Worm (Caenorhabditis elegans): ENCODE results near the gene F07B10.7.

The F07B10.7 gene

ce11 chrV:11244539-11244938, 16.0 kb downstream of the F07B10.7 start, which contains the start of gene mxl-1:
TSS of gene mxl-1 (plus strand) at chrV:11244839.
- TF ChIP-seq ztf-16 (tag; optimal IDR thresholded peaks at IDR 0.05) (no peak), unc-55 (GFP tag; optimal IDR thresholded peaks at IDR 0.05) (no peak), ceh-45 (GFP tag; IDR thresholded peaks at IDR 0.05) (no peak), tbx-7 (tag; optimal IDR thresholded peaks at IDR 0.05) (no peak), pqm-1 (tag; optimal IDR thresholded peaks at IDR 0.05) (no peak), pha-4 (tag; optimal IDR thresholded peaks at IDR 0.05) (no peak), elt-4 (tag; optimal IDR thresholded peaks at IDR 0.05) (no peak)

ce11 chrV:11241580-11241979, 18.9 kb downstream of the F07B10.7 start, which contains the start of gene pgap-1:
TSS of gene pgap-1 (plus strand) at chrV:11241880.
- TF ChIP-seq F13H6.1 (tag; optimal IDR thresholded peaks at IDR 0.05) (no peak), C08G9.2 (tag; optimal IDR thresholded peaks at IDR 0.05) (no peak), tbx-7 (tag; optimal IDR thresholded peaks at IDR 0.05) (no peak), T23F11.4 (GFP tag; optimal IDR thresholded peaks at IDR 0.05) (no peak), dve-1 (tag; optimal IDR thresholded peaks at IDR 0.05) (no peak), nhr-232 (tag; optimal IDR thresholded peaks at IDR 0.05) (no peak), ztf-16 (tag; optimal IDR thresholded peaks at IDR 0.05) (no peak), pax-1 (tag; optimal IDR thresholded peaks at IDR 0.05) (no peak), ceh-24 (tag; optimal IDR thresholded peaks at IDR 0.05) (no peak), ceh-48 (tag; optimal IDR thresholded peaks at IDR 0.05) (no peak), hlh-8 (tag; optimal IDR thresholded peaks at IDR 0.05) (no peak), npax-4 (tag; optimal IDR thresholded peaks at IDR 0.05) (no peak), madf-2 (tag; optimal IDR thresholded peaks at IDR 0.05) (no peak), pat-9 (tag; optimal IDR thresholded peaks at IDR 0.05) (no peak), elt-4 (tag; optimal IDR thresholded peaks at IDR 0.05) (no peak), elt-2 (tag; optimal IDR thresholded peaks at IDR 0.05) (no peak), ceh-31 (tag; optimal IDR thresholded peaks at IDR 0.05) (no peak)

- TF ChIP-seq Y22D7AL.16 (tag; optimal IDR thresholded peaks at IDR 0.05) (peak; percentile 45), madf-2 (tag; optimal IDR thresholded peaks at IDR 0.05) (peak; percentile 38), pqm-1 (tag; optimal IDR thresholded peaks at IDR 0.05) (no peak), dmd-4 (tag; optimal IDR thresholded peaks at IDR 0.05; ENCODE audit: borderline replicate concordance) (no peak), tbx-2 (tag; optimal IDR thresholded peaks at IDR 0.05) (peak; percentile 77), F13H6.1 (tag; optimal IDR thresholded peaks at IDR 0.05) (peak; percentile 76), C38D4.7 (GFP tag; optimal IDR thresholded peaks at IDR 0.05) (peak; percentile 64), lim-6 (tag; optimal IDR thresholded peaks at IDR 0.05) (peak; percentile 42), nfya-1 (tag; optimal IDR thresholded peaks at IDR 0.05) (peak; percentile 75), nhr-11 (tag; optimal IDR thresholded peaks at IDR 0.05) (no peak), syd-9 (tag; optimal IDR thresholded peaks at IDR 0.05) (peak; percentile 74), eyg-1 (tag; optimal IDR thresholded peaks at IDR 0.05) (peak; percentile 4), pha-2 (tag; optimal IDR thresholded peaks at IDR 0.05) (no peak), ama-1 (optimal IDR thresholded peaks at IDR 0.05) (no peak), ceh-30 (tag; optimal IDR thresholded peaks at IDR 0.05) (no peak), hlh-30 (tag; optimal IDR thresholded peaks at IDR 0.05; ENCODE audit: insufficient read depth) (peak; percentile 70), gmeb-2 (tag; optimal IDR thresholded peaks at IDR 0.05) (peak; percentile 63), unc-55 (GFP tag; optimal IDR thresholded peaks at IDR 0.05) (no peak), sox-4 (tag; optimal IDR thresholded peaks at IDR 0.05) (peak; percentile 65), nhr-232 (tag; optimal IDR thresholded peaks at IDR 0.05) (peak; percentile 66), unc-86 (tag; optimal IDR thresholded peaks at IDR 0.05) (peak; percentile 73), ceh-6 (GFP tag; optimal IDR thresholded peaks at IDR 0.05) (peak; percentile 65), T23F11.4 (GFP tag; optimal IDR thresholded peaks at IDR 0.05) (peak; percentile 22), pat-9 (tag; optimal IDR thresholded peaks at IDR 0.05) (peak; percentile 71), pax-1 (tag; optimal IDR thresholded peaks at IDR 0.05) (peak; percentile 25), elt-4 (tag; optimal IDR thresholded peaks at IDR 0.05) (no peak), rnt-1 (tag; optimal IDR thresholded peaks at IDR 0.05) (peak; percentile 76), fax-1 (tag; optimal IDR thresholded peaks at IDR 0.05) (peak; percentile 66), pha-4 (tag; optimal IDR thresholded peaks at IDR 0.05) (no peak), K09A11.1 (tag; optimal IDR thresholded peaks at IDR 0.05; ENCODE audit: insufficient read depth) (peak; percentile 72), zip-5 (tag; optimal IDR thresholded peaks at IDR 0.05) (peak; percentile 68), fkh-10 (GFP tag; optimal IDR thresholded peaks at IDR 0.05) (no peak), odd-2 (tag; optimal IDR thresholded peaks at IDR 0.05) (peak; percentile 70), ttx-3 (tag; optimal IDR thresholded peaks at IDR 0.05) (peak; percentile 75), ceh-31 (tag; optimal IDR thresholded peaks at IDR 0.05) (peak; percentile 82), ceh-14 (tag; optimal IDR thresholded peaks at IDR 0.05) (peak; percentile 85), tbx-7 (tag; optimal IDR thresholded peaks at IDR 0.05) (no peak), hlh-8 (tag; optimal IDR thresholded peaks at IDR 0.05) (peak; percentile 48), ceh-22 (tag; optimal IDR thresholded peaks at IDR 0.05) (no peak)
These were observed 21.3 kb downstream of the F07B10.7 start, which contains the start of the genes dvc-1 and ima-1 for ce11 chrV:11239187-11239725. TSS of gene dvc-1 (minus strand) at chrV:11239331. TSS of gene ima-1 (plus strand) at chrV:11239675.

All from whole organism, late embryonic.